Fruit fly (Drosophila melanogaster) whole organism, embryonic: ENCODE measurements around the gene st.

Source experiments
- ATbp ChIP-seq: fragments of 200-800 bp; sonication (Bioruptor generic); optimal IDR thresholded peaks from 2 replicates; lab custom pipeline; 2017; ENCODE audit warnings: missing biosample characterization, mild to moderate bottlenecking, missing genetic modification characterization, missing genetic modification reagents
- Abd-B ChIP-seq: fragments of 200-800 bp; sonication (Bioruptor generic); optimal IDR thresholded peaks from 2 replicates; lab custom pipeline; 2018; ENCODE audit warnings: missing biosample characterization, mild to moderate bottlenecking, missing genetic modification characterization, moderate library complexity
- Asciz ChIP-seq: fragments of 200-800 bp; sonication (Bioruptor generic); optimal IDR thresholded peaks from 2 replicates; lab custom pipeline; 2017; ENCODE audit warnings: missing biosample characterization, mild to moderate bottlenecking, missing genetic modification characterization, missing genetic modification reagents
- CG10267 ChIP-seq: fragments of 200-800 bp; sonication (Bioruptor generic); optimal IDR thresholded peaks from 2 replicates; lab custom pipeline; 2018; ENCODE audit warnings: missing biosample characterization, mild to moderate bottlenecking, missing genetic modification characterization, moderate library complexity
- CG11085 ChIP-seq: fragments of 200-800 bp; sonication (Bioruptor generic); IDR thresholded peaks from 2 replicates; pipeline ENCODE4 v1.3.6; 2022; ENCODE audit warnings: missing biosample characterization, missing genetic modification characterization
- CG12155 ChIP-seq: fragments of 200-800 bp; sonication (Bioruptor generic); optimal IDR thresholded peaks from 3 replicates; lab custom pipeline; 2016; ENCODE audit warnings: missing biosample characterization, missing genetic modification characterization
- CG13123 ChIP-seq: fragments of 200-800 bp; sonication (Bioruptor generic); optimal IDR thresholded peaks from 2 replicates; lab custom pipeline; 2016; ENCODE audit warnings: missing biosample characterization, missing genetic modification characterization
- CG13287 ChIP-seq: fragments of 200-800 bp; sonication (Bioruptor generic); IDR thresholded peaks from 2 replicates; pipeline ENCODE4 v1.3.6; 2022; ENCODE audit warnings: missing biosample characterization, missing genetic modification characterization; ENCODE audit not compliant: partially characterized antibody
- CG14050 ChIP-seq: fragments of 200-800 bp; sonication (Bioruptor generic); IDR thresholded peaks from 3 replicates; pipeline ENCODE4 v1.3.6; 2022; ENCODE audit warnings: missing biosample characterization, missing genetic modification characterization
- CG15479 ChIP-seq: fragments of 200-800 bp; sonication (Bioruptor generic); optimal IDR thresholded peaks from 3 replicates; lab custom pipeline; 2019; ENCODE audit warnings: missing biosample characterization, mild to moderate bottlenecking, missing genetic modification characterization, moderate library complexity
- CG1647 ChIP-seq: fragments of 200-800 bp; sonication (Bioruptor generic); optimal IDR thresholded peaks from 3 replicates; lab custom pipeline; 2016; ENCODE audit warnings: missing biosample characterization, missing genetic modification characterization
- CG16813 ChIP-seq: fragments of 200-800 bp; sonication (Bioruptor generic); IDR thresholded peaks from 3 replicates; pipeline ENCODE4 v1.3.6; 2022; ENCODE audit warnings: missing biosample characterization, missing genetic modification characterization; ENCODE audit not compliant: partially characterized antibody
- CG16815 ChIP-seq: fragments of 200-800 bp; sonication (Bioruptor generic); optimal IDR thresholded peaks from 3 replicates; lab custom pipeline; 2017; ENCODE audit warnings: missing biosample characterization, mild to moderate bottlenecking, missing genetic modification characterization
- CG17829 ChIP-seq: fragments of 200-800 bp; optimal IDR thresholded peaks from 2 replicates; lab custom pipeline; 2019; ENCODE audit warnings: missing biosample characterization, mild to moderate bottlenecking, missing genetic modification characterization, moderate library complexity
- CG2116 ChIP-seq: fragments of 200-800 bp; sonication (Bioruptor generic); optimal IDR thresholded peaks from 3 replicates; lab custom pipeline; 2018; ENCODE audit warnings: missing biosample characterization, mild to moderate bottlenecking, missing genetic modification characterization
- CG30403 ChIP-seq: fragments of 200-800 bp; sonication (Bioruptor generic); optimal IDR thresholded peaks from 3 replicates; lab custom pipeline; 2016; ENCODE audit warnings: missing biosample characterization, missing genetic modification characterization
- CG3065 ChIP-seq: fragments of 200-800 bp; sonication (Bioruptor generic); optimal IDR thresholded peaks from 2 replicates; lab custom pipeline; 2016; ENCODE audit warnings: missing biosample characterization, missing genetic modification characterization
- CG32532 ChIP-seq: fragments of 200-800 bp; sonication (Bioruptor generic); IDR thresholded peaks from 2 replicates; pipeline ENCODE4 v1.3.6; 2022; ENCODE audit warnings: missing biosample characterization, missing genetic modification characterization
- CG32767 ChIP-seq: fragments of 200-800 bp; sonication (Bioruptor generic); IDR thresholded peaks from 2 replicates; pipeline ENCODE4 v1.3.6; 2022; ENCODE audit warnings: missing biosample characterization, missing genetic modification characterization
- CG3407 ChIP-seq: fragments of 200-800 bp; sonication (Bioruptor generic); optimal IDR thresholded peaks from 2 replicates; lab custom pipeline; 2018; ENCODE audit warnings: missing biosample characterization, mild to moderate bottlenecking, missing genetic modification characterization
- CG34422 ChIP-seq: fragments of 200-800 bp; sonication (Bioruptor generic); IDR thresholded peaks from 3 replicates; pipeline ENCODE4 v1.3.6; 2022; ENCODE audit warnings: missing biosample characterization, missing genetic modification characterization
- CG3838 ChIP-seq: fragments of 200-800 bp; sonication (Bioruptor generic); optimal IDR thresholded peaks from 3 replicates; lab custom pipeline; 2016; ENCODE audit warnings: missing biosample characterization, missing genetic modification characterization
- CG9437 ChIP-seq: fragments of 200-800 bp; sonication (Bioruptor generic); optimal IDR thresholded peaks from 2 replicates; lab custom pipeline; 2018; ENCODE audit warnings: missing biosample characterization, mild to moderate bottlenecking, missing genetic modification characterization
- CG9727 ChIP-seq: fragments of 200-800 bp; sonication (Bioruptor generic); optimal IDR thresholded peaks from 3 replicates; lab custom pipeline; 2017; ENCODE audit warnings: missing biosample characterization, mild to moderate bottlenecking, missing genetic modification characterization
- Eip74EF ChIP-seq, 2 experiments: fragments of 200-800 bp in 1 of 2; fragments of >200 bp in 1 of 2; sonication (Bioruptor generic) in 1 of 2; optimal IDR thresholded peaks; 2 replicates each; lab custom pipeline; 2017 to 2019; ENCODE audit warnings: missing biosample characterization in 2 of 2, missing genetic modification characterization in 2 of 2, mild to moderate bottlenecking in 1 of 2, moderate library complexity in 1 of 2
- Fer1 ChIP-seq: fragments of 200-800 bp; sonication (Bioruptor generic); optimal IDR thresholded peaks from 2 replicates; lab custom pipeline; 2017; ENCODE audit warnings: missing biosample characterization, mild to moderate bottlenecking, missing genetic modification characterization
- GATAe ChIP-seq: fragments of 200-800 bp; sonication (Bioruptor generic); conservative IDR thresholded peaks from 2 replicates; pipeline ENCODE4 v1.3.6; 2022; ENCODE audit warnings: missing biosample characterization, missing genetic modification characterization
- Hand ChIP-seq: fragments of 200-800 bp; sonication (Bioruptor generic); optimal IDR thresholded peaks from 2 replicates; lab custom pipeline; 2017; ENCODE audit warnings: mild to moderate bottlenecking, missing biosample characterization, missing genetic modification reagents, missing genetic modification characterization
- Hr3 ChIP-seq: fragments of 200-800 bp; sonication (Bioruptor generic); optimal IDR thresholded peaks from 3 replicates; lab custom pipeline; 2016; ENCODE audit warnings: missing biosample characterization, missing genetic modification characterization
- Lpt ChIP-seq: fragments of >200 bp; optimal IDR thresholded peaks from 2 replicates; lab custom pipeline; 2018; ENCODE audit warnings: missing biosample characterization, missing genetic modification characterization
- Med ChIP-seq: fragments of 200-800 bp; sonication (Bioruptor generic); peaks from one replicate; lab custom pipeline; 2016; ENCODE audit warnings: missing biosample characterization, missing genetic modification characterization, mild to moderate bottlenecking, inconsistent platforms, moderate library complexity
- NfI ChIP-seq: fragments of 200-800 bp; sonication (Bioruptor generic); optimal IDR thresholded peaks from 3 replicates; lab custom pipeline; 2018; ENCODE audit warnings: missing biosample characterization, mild to moderate bottlenecking, missing genetic modification characterization, moderate library complexity
- Sox100B ChIP-seq: fragments of 200-800 bp; sonication (Bioruptor generic); optimal IDR thresholded peaks from 3 replicates; lab custom pipeline; 2018; ENCODE audit warnings: missing biosample characterization, mild to moderate bottlenecking, missing genetic modification characterization
- Xrp1 ChIP-seq: fragments of 200-800 bp; sonication (Bioruptor generic); IDR thresholded peaks from 2 replicates; pipeline ENCODE4 v1.3.6; 2022; ENCODE audit warnings: missing biosample characterization, missing genetic modification characterization
- aop ChIP-seq: fragments of 200-800 bp; sonication (Bioruptor generic); IDR thresholded peaks from 2 replicates; pipeline ENCODE4 v1.3.6; 2022; ENCODE audit warnings: missing biosample characterization, missing genetic modification characterization
- br ChIP-seq: fragments of >200 bp; optimal IDR thresholded peaks from 2 replicates; lab custom pipeline; 2017
- cad ChIP-seq: fragments of >200 bp; optimal IDR thresholded peaks from 2 replicates; lab custom pipeline; 2017; ENCODE audit warnings: missing biosample characterization, missing genetic modification characterization
- emc ChIP-seq: fragments of 200-800 bp; sonication (Bioruptor generic); optimal IDR thresholded peaks from 2 replicates; lab custom pipeline; 2016; ENCODE audit warnings: missing biosample characterization, missing genetic modification characterization
- gcm2 ChIP-seq: fragments of 200-800 bp; sonication (Bioruptor generic); optimal IDR thresholded peaks from 2 replicates; lab custom pipeline; 2016; ENCODE audit warnings: missing biosample characterization, missing genetic modification characterization
- lov ChIP-seq, 2 experiments: fragments of 200-800 bp in 1 of 2; fragments of >200 bp in 1 of 2; sonication (Bioruptor generic) in 1 of 2; IDR thresholded peaks in 1 of 2; optimal IDR thresholded peaks in 1 of 2; 2 replicates in 1 of 2; 3 replicates in 1 of 2; pipeline versions ENCODE4 v1.3.6 to Lab custom; 2017 to 2022; ENCODE audit warnings: missing biosample characterization in 1 of 2, missing genetic modification characterization in 1 of 2
- nmo ChIP-seq: fragments of 200-800 bp; sonication (Bioruptor generic); optimal IDR thresholded peaks from 2 replicates; lab custom pipeline; 2018; ENCODE audit warnings: missing biosample characterization, mild to moderate bottlenecking, missing genetic modification characterization, moderate library complexity
- nom ChIP-seq: fragments of 200-800 bp; sonication (Bioruptor generic); optimal IDR thresholded peaks from 2 replicates; lab custom pipeline; 2017; ENCODE audit warnings: missing biosample characterization, missing genetic modification characterization, mild to moderate bottlenecking, moderate library complexity, missing genetic modification reagents
- salm ChIP-seq: fragments of 200-800 bp; sonication (Bioruptor generic); optimal IDR thresholded peaks from 2 replicates; lab custom pipeline; 2018; ENCODE audit warnings: missing biosample characterization, mild to moderate bottlenecking, missing genetic modification characterization
- schlank ChIP-seq: fragments of 200-800 bp; sonication (Bioruptor generic); optimal IDR thresholded peaks from 2 replicates; lab custom pipeline; 2018; ENCODE audit warnings: missing biosample characterization, mild to moderate bottlenecking, missing genetic modification characterization
- scrt ChIP-seq: fragments of 200-800 bp; sonication (Bioruptor generic); optimal IDR thresholded peaks from 2 replicates; lab custom pipeline; 2018; ENCODE audit warnings: missing biosample characterization, mild to moderate bottlenecking, missing genetic modification characterization, moderate library complexity
- sisA ChIP-seq: fragments of 200-800 bp; sonication (Bioruptor generic); IDR thresholded peaks from 2 replicates; pipeline ENCODE4 v1.3.6; 2022; ENCODE audit warnings: missing biosample characterization, missing genetic modification characterization
- sr ChIP-seq: fragments of 200-800 bp; sonication (Bioruptor generic); IDR thresholded peaks from 3 replicates; pipeline ENCODE4 v1.3.6; 2022; ENCODE audit warnings: missing biosample characterization, missing genetic modification characterization
- wek ChIP-seq: fragments of 200-800 bp; sonication (Bioruptor generic); optimal IDR thresholded peaks from 3 replicates; lab custom pipeline; 2018; ENCODE audit warnings: missing biosample characterization, mild to moderate bottlenecking, missing genetic modification characterization, moderate library complexity
- zfh1 ChIP-seq: fragments of 200-800 bp; sonication (Bioruptor generic); IDR thresholded peaks from 3 replicates; pipeline ENCODE4 v1.3.6; 2022; ENCODE audit warnings: missing biosample characterization, missing genetic modification characterization

Gene st

DNA sequence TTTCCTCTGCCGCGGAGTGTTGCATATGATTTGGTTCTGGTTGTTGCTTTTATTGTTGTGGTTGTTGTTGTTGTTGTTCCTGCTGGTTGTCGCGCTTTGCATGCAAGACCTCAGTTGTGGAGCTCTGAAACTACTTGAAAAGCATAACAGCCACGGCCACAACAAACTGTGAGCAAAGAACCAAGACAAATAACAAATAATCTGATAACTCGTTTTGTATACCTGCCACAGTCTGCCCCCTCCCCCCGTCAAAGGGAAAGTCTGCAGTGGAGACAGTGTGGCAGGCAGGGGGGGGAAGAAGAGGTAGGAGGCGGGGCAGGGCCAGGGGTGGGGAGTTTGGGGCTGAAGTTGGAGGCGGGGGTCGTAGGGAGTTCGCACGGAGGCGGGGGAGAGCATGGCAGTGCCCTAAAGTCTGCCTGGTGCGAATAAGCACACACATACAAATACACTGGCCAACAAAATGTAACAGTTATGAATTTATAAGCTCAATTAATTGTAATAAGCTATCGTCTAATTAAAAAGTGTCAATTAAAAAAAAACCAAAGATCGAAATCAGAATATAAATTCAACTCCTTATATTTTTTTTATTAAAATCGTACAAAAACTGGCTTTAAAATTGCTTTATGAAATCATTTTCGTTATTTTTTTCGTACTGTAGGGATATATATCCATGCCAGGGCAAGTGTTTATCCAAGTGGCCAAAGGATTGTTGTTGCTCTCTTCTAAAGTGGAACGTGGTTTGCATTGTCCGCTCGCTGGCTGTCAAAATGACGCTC lies 8.8 kb upstream of the st start (continued):
- peak; percentile 55 for TF ChIP-seq nmo (GFP tag; lab: Kevin White, UChicago)
- TF ChIP-seq gcm2 (GFP tag; lab: Kevin White, UChicago), result no peak
- no peak for TF ChIP-seq CG32767
- TF ChIP-seq CG34422, result no peak
- TF ChIP-seq nom (GFP tag; lab: Kevin White, UChicago), result peak; percentile 12
- TF ChIP-seq aop (GFP tag; lab: Robert Waterston, UW), result no peak
- no peak for TF ChIP-seq CG11085 (GFP tag; lab: Robert Waterston, UW)
- no peak for TF ChIP-seq CG15479 (GFP tag; lab: Kevin White, UChicago)
- no peak for TF ChIP-seq Hr3
- TF ChIP-seq wek (GFP tag; lab: Kevin White, UChicago), result no peak
- peak; percentile 18 for TF ChIP-seq CG10267
- no peak for TF ChIP-seq zfh1 (GFP tag; lab: Robert Waterston, UW)
- no peak for TF ChIP-seq GATAe (GFP tag; lab: Robert Waterston, UW)
- no peak for TF ChIP-seq CG13287 (GFP tag; lab: Robert Waterston, UW)
- TF ChIP-seq CG2116 (GFP tag; lab: Kevin White, UChicago), result no peak
- no peak for TF ChIP-seq CG12155 (GFP tag; lab: Kevin White, UChicago)
- TF ChIP-seq CG14050 (GFP tag; lab: Robert Waterston, UW), result no peak
- peak; percentile 62 for TF ChIP-seq Med (GFP tag; lab: Kevin White, UChicago)
- TF ChIP-seq CG3838 (GFP tag; lab: Kevin White, UChicago), result no peak
- no peak for TF ChIP-seq Eip74EF (GFP tag; optimal IDR thresholded peaks at IDR 0.05; lab: Kevin White, UChicago)
- peak; percentile 36 for TF ChIP-seq Sox100B
- no peak for TF ChIP-seq CG3407 (GFP tag; lab: Kevin White, UChicago)
- no peak for TF ChIP-seq CG17829 (tag; lab: Kevin White, UChicago)
- peak; percentile 33 for TF ChIP-seq CG30403
- no peak for TF ChIP-seq br (lab: Kevin White, UChicago)
- TF ChIP-seq salm (tag; lab: Kevin White, UChicago), result no peak
- no peak for TF ChIP-seq lov (optimal IDR thresholded peaks at IDR 0.05; lab: Kevin White, UChicago)
- TF ChIP-seq lov (GFP tag; IDR thresholded peaks at IDR 0.05; lab: Robert Waterston, UW), result no peak
- no peak for TF ChIP-seq scrt (GFP tag; lab: Kevin White, UChicago)
- no peak for TF ChIP-seq CG16813 (GFP tag; lab: Robert Waterston, UW)
- TF ChIP-seq sisA (GFP tag; lab: Robert Waterston, UW), result no peak
- TF ChIP-seq CG32532, result peak; percentile 19; the same call in 1 of the 2 replicates
- no peak for TF ChIP-seq CG3065 (GFP tag; lab: Kevin White, UChicago)
- TF ChIP-seq sr (GFP tag; lab: Robert Waterston, UW), result 0 out of 3 replicates have a peak, but pooled peaks have one; percentile 30
- TF ChIP-seq Hand (GFP tag; lab: Kevin White, UChicago), result no peak
- peak; percentile 16 for TF ChIP-seq Asciz (GFP tag; lab: Kevin White, UChicago)
- no peak for TF ChIP-seq Fer1
- no peak for TF ChIP-seq emc
- TF ChIP-seq CG9727 (GFP tag; lab: Kevin White, UChicago), result peak; percentile 26
- TF ChIP-seq ATbp (GFP tag; lab: Kevin White, UChicago), result peak; percentile 2
- peak; percentile 46 for TF ChIP-seq Xrp1
- no peak for TF ChIP-seq CG13123 (GFP tag; lab: Kevin White, UChicago)
- no peak for TF ChIP-seq CG9437 (GFP tag; lab: Kevin White, UChicago)
- TF ChIP-seq schlank (tag; lab: Kevin White, UChicago), result no peak
- TF ChIP-seq Lpt (GFP tag; lab: Kevin White, UChicago), result no peak
- peak; percentile 3 for TF ChIP-seq NfI
- peak; percentile 29 for TF ChIP-seq Abd-B
- peak; percentile 3 for TF ChIP-seq CG16815
- TF ChIP-seq CG1647, result no peak
- TF ChIP-seq cad (GFP tag; lab: Kevin White, UChicago), result no peak
